Worm (Caenorhabditis elegans): ENCODE measurements around the gene ZK822.9.

Gene ZK822.9

ce11 chrIV:11893336-11893735 lies 22.4 kb upstream of the ZK822.9 start:
- TF ChIP-seq eor-1 (tag; optimal IDR thresholded peaks at IDR 0.05) (no peak), nhr-76 (tag; optimal IDR thresholded peaks at IDR 0.05) (no peak), ceh-82 (tag; optimal IDR thresholded peaks at IDR 0.05) (no peak), ztf-4 (tag; optimal IDR thresholded peaks at IDR 0.05) (no peak), daf-12 (tag; optimal IDR thresholded peaks at IDR 0.05) (no peak), mml-1 (tag; optimal IDR thresholded peaks at IDR 0.05) (no peak), ceh-28 (tag; optimal IDR thresholded peaks at IDR 0.05) (no peak), ceh-16 (tag; optimal IDR thresholded peaks at IDR 0.05) (no peak), nhr-237 (tag; optimal IDR thresholded peaks at IDR 0.05) (no peak)

ce11 chrIV:11897710-11898109 lies 18.0 kb upstream of the ZK822.9 start:
- TF ChIP-seq aly-2 (tag; optimal IDR thresholded peaks at IDR 0.05): no peak
- no peak for TF ChIP-seq eor-1 (tag; optimal IDR thresholded peaks at IDR 0.05)
- TF ChIP-seq R02D3.7 (tag; optimal IDR thresholded peaks at IDR 0.05): no peak
- no peak for TF ChIP-seq daf-12 (tag; optimal IDR thresholded peaks at IDR 0.05)
- no peak for TF ChIP-seq ceh-9 (tag; optimal IDR thresholded peaks at IDR 0.05)
- TF ChIP-seq pha-4 (tag; optimal IDR thresholded peaks at IDR 0.05): no peak
- TF ChIP-seq ama-1 (optimal IDR thresholded peaks at IDR 0.05): no peak
- TF ChIP-seq nhr-25 (tag; optimal IDR thresholded peaks at IDR 0.05): peak; percentile 47
- TF ChIP-seq ceh-82 (tag; optimal IDR thresholded peaks at IDR 0.05): no peak
- TF ChIP-seq ceh-28 (tag; optimal IDR thresholded peaks at IDR 0.05): no peak
- no peak for TF ChIP-seq nhr-237 (tag; optimal IDR thresholded peaks at IDR 0.05)
- peak; percentile 47 for TF ChIP-seq nfya-1 (tag; optimal IDR thresholded peaks at IDR 0.05; ENCODE audit: insufficient read depth)
- no peak for TF ChIP-seq lin-15B (tag; optimal IDR thresholded peaks at IDR 0.05)
- no peak for TF ChIP-seq elt-1 (tag; optimal IDR thresholded peaks at IDR 0.05)
- no peak for TF ChIP-seq fos-1 (tag; optimal IDR thresholded peaks at IDR 0.05)
- no peak for TF ChIP-seq egl-5 (tag; optimal IDR thresholded peaks at IDR 0.05)
- TF ChIP-seq nhr-77 (tag; optimal IDR thresholded peaks at IDR 0.05): no peak
- peak in 2 of 3 experiments; percentile 28 to 36 for TF ChIP-seq elt-3 (tag; optimal IDR thresholded peaks at IDR 0.05)
- no peak for TF ChIP-seq mml-1 (tag; optimal IDR thresholded peaks at IDR 0.05)
- TF ChIP-seq lin-39 (tag; optimal IDR thresholded peaks at IDR 0.05): no peak
- no peak for TF ChIP-seq zag-1 (tag; optimal IDR thresholded peaks at IDR 0.05)
- TF ChIP-seq sea-2 (GFP tag; optimal IDR thresholded peaks at IDR 0.05): no peak
- TF ChIP-seq nhr-67 (tag; optimal IDR thresholded peaks at IDR 0.05): no peak
- TF ChIP-seq hmg-11 (tag; optimal IDR thresholded peaks at IDR 0.05): no peak
- peak; percentile 13 for TF ChIP-seq elt-2 (tag; optimal IDR thresholded peaks at IDR 0.05)
- TF ChIP-seq pqm-1 (tag; optimal IDR thresholded peaks at IDR 0.05): peak; percentile 48
- peak; percentile 93 for TF ChIP-seq nhr-43 (tag; optimal IDR thresholded peaks at IDR 0.05; ENCODE audit: poor library complexity, severe bottlenecking)
- no peak for TF ChIP-seq snpc-4 (tag; optimal IDR thresholded peaks at IDR 0.05)
- TF ChIP-seq tbx-2 (tag; optimal IDR thresholded peaks at IDR 0.05): no peak
- TF ChIP-seq jun-1 (tag; optimal IDR thresholded peaks at IDR 0.05): no peak
- TF ChIP-seq nhr-23 (tag; optimal IDR thresholded peaks at IDR 0.05): peak; percentile 74
- TF ChIP-seq ceh-16 (tag; optimal IDR thresholded peaks at IDR 0.05): no peak
- no peak for TF ChIP-seq lsy-12 (tag; optimal IDR thresholded peaks at IDR 0.05)
- TF ChIP-seq unc-62 (GFP tag; optimal IDR thresholded peaks at IDR 0.05): no peak
- TF ChIP-seq nhr-11 (tag; optimal IDR thresholded peaks at IDR 0.05): no peak

- TF ChIP-seq mdl-1 (tag; optimal IDR thresholded peaks at IDR 0.05): no peak
- peak; percentile 8 for TF ChIP-seq nfya-1 (tag; optimal IDR thresholded peaks at IDR 0.05; ENCODE audit: insufficient read depth)
- TF ChIP-seq tbx-2 (tag; optimal IDR thresholded peaks at IDR 0.05): peak; percentile 40
- peak; percentile 64 for TF ChIP-seq nhr-23 (tag; optimal IDR thresholded peaks at IDR 0.05)
- peak; percentile 98 for TF ChIP-seq nhr-43 (tag; optimal IDR thresholded peaks at IDR 0.05; ENCODE audit: poor library complexity, severe bottlenecking)
- TF ChIP-seq ztf-4 (tag; optimal IDR thresholded peaks at IDR 0.05): no peak
- no peak for TF ChIP-seq nhr-76 (tag; optimal IDR thresholded peaks at IDR 0.05)
- TF ChIP-seq elt-3 (tag; optimal IDR thresholded peaks at IDR 0.05): peak in 1 of 3 experiments; percentile 72
- no peak for TF ChIP-seq jun-1 (tag; optimal IDR thresholded peaks at IDR 0.05)
- TF ChIP-seq nhr-25 (tag; optimal IDR thresholded peaks at IDR 0.05): peak; percentile 48
These were observed 16.4 kb upstream of the ZK822.9 start, which contains the start of gene nhr-43 for ce11 chrIV:11899358-11899757. nhr-43 (plus strand) TSS chrIV:11899590.

ce11 chrIV:11900399-11900798 lies 15.3 kb upstream of the ZK822.9 start:
- TF ChIP-seq ceh-16 (tag; optimal IDR thresholded peaks at IDR 0.05) (no peak), nhr-28 (tag; optimal IDR thresholded peaks at IDR 0.05) (no peak), ceh-28 (tag; optimal IDR thresholded peaks at IDR 0.05) (no peak), pqm-1 (tag; optimal IDR thresholded peaks at IDR 0.05) (no peak), nhr-237 (tag; optimal IDR thresholded peaks at IDR 0.05) (no peak), ama-1 (optimal IDR thresholded peaks at IDR 0.05) (no peak), ZK546.5 (tag; optimal IDR thresholded peaks at IDR 0.05) (no peak), hmg-11 (tag; optimal IDR thresholded peaks at IDR 0.05) (no peak), nfya-1 (tag; optimal IDR thresholded peaks at IDR 0.05; ENCODE audit: insufficient read depth) (no peak), mml-1 (tag; optimal IDR thresholded peaks at IDR 0.05) (no peak), nhr-23 (tag; optimal IDR thresholded peaks at IDR 0.05) (peak; percentile 64), elt-1 (tag; optimal IDR thresholded peaks at IDR 0.05) (peak; percentile 94), nhr-43 (tag; optimal IDR thresholded peaks at IDR 0.05; ENCODE audit: poor library complexity, severe bottlenecking) (peak; percentile 78), lin-39 (tag; optimal IDR thresholded peaks at IDR 0.05) (no peak), lin-15B (tag; optimal IDR thresholded peaks at IDR 0.05) (no peak), nhr-11 (tag; optimal IDR thresholded peaks at IDR 0.05) (no peak), ztf-4 (tag; optimal IDR thresholded peaks at IDR 0.05) (no peak), snpc-4 (tag; optimal IDR thresholded peaks at IDR 0.05) (no peak), fkh-10 (GFP tag; optimal IDR thresholded peaks at IDR 0.05) (no peak), unc-62 (GFP tag; optimal IDR thresholded peaks at IDR 0.05) (no peak), ceh-9 (tag; optimal IDR thresholded peaks at IDR 0.05) (no peak)

Data from whole organism, L3 larva.